Worm (Caenorhabditis elegans): Measurements from ENCODE around the gene clec-178.

DNA sequence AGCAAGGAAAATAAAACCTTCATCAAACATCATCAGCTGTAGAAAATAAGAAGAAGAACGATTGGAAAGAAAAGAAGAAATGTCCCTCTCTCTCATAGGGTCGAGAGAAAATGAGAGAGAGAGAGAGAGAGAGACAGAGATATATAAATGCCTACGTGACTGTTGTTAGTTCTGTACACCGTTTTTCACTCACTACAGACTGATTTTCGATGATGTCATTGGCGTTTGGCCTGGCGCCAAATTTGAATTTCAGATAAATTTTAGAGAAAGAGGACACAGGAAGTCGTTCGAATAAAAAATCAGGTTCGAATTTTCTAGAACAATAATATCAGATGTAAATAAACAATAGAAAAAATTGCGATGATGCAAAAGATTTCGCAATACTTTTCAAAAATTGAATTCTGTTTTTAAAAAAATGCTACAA, 2.2 kb downstream of the clec-178 start:
- TF ChIP-seq tab-1 (GFP tag; IDR thresholded peaks at IDR 0.05): no peak
- TF ChIP-seq flt-1 (GFP tag; IDR thresholded peaks at IDR 0.05): no peak
- no peak for TF ChIP-seq klf-2 (GFP tag; conservative IDR thresholded peaks at IDR 0.05)
- no peak for TF ChIP-seq med-1 (GFP tag; optimal IDR thresholded peaks at IDR 0.05; ENCODE audit: insufficient read depth)

All from whole organism, midembryonic.